Worm (Caenorhabditis elegans): ENCODE results near the gene R09D1.12.

Gene R09D1.12

ce11 chrII:9436009-9436408 is 16.1 kb downstream of the R09D1.12 start, which contains the start of gene kin-16 (continued):
- TF ChIP-seq unc-86 (tag; optimal IDR thresholded peaks at IDR 0.05), result no peak
- TF ChIP-seq elt-3 (tag; optimal IDR thresholded peaks at IDR 0.05), result peak in 1 of 6 experiments; percentile 46
- no peak for TF ChIP-seq C04F5.9 (tag; optimal IDR thresholded peaks at IDR 0.05)
- no peak for TF ChIP-seq mep-1 (tag; optimal IDR thresholded peaks at IDR 0.05)
- TF ChIP-seq nhr-85 (tag), result peak; percentile 52
- TF ChIP-seq lsy-2 (tag; optimal IDR thresholded peaks at IDR 0.05), result no peak
- TF ChIP-seq ceh-82 (tag; optimal IDR thresholded peaks at IDR 0.05), result no peak
- TF ChIP-seq nhr-28 (tag; optimal IDR thresholded peaks at IDR 0.05), result no peak
- no peak for TF ChIP-seq nhr-76 (tag; optimal IDR thresholded peaks at IDR 0.05)
- TF ChIP-seq lir-3 (tag; optimal IDR thresholded peaks at IDR 0.05; ENCODE audit: poor library complexity), result no peak
- TF ChIP-seq jun-1 (tag; optimal IDR thresholded peaks at IDR 0.05), result no peak
- TF ChIP-seq unc-98 (GFP tag; IDR thresholded peaks at IDR 0.05), result no peak
- no peak for TF ChIP-seq egl-13 (tag; optimal IDR thresholded peaks at IDR 0.05)
- TF ChIP-seq tbx-2 (tag; optimal IDR thresholded peaks at IDR 0.05), result no peak
- peak; percentile 23 for TF ChIP-seq nhr-20 (tag; optimal IDR thresholded peaks at IDR 0.05)

DNA sequence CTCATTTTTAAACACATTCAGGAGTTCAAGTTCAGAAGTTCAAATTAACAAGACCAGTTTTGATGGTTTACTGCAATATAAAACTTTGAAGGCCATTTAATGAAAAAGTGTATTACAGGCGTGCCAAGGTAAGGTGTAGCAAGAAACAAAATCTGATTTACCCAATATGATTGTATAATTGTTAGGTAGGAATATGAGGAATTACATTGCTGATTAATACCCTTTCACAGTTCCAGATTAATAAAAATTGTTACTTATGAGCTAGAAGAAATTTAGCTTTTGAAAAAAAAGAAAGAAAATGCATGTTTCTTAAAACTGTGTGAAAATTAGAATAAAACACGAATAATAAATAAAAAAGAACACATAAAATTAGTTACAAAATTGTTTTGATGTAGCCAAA is 18.5 kb downstream of the R09D1.12 start, which contains the start of gene kin-15:
Gene kin-15, minus strand, starts transcription at position 101 of the 400 bp plus-strand sequence.
- TF ChIP-seq efl-1 (optimal IDR thresholded peaks at IDR 0.05), result no peak
- TF ChIP-seq efl-1 (GFP tag; optimal IDR thresholded peaks at IDR 0.05 in 1 of 2), result peak in 1 of 2 experiments; percentile 59
- no peak for TF ChIP-seq vab-15 (tag; optimal IDR thresholded peaks at IDR 0.05)

ce11 chrII:9431119-9431518 is 21.0 kb downstream of the R09D1.12 start:
- TF ChIP-seq fkh-10 (GFP tag; optimal IDR thresholded peaks at IDR 0.05) (peak; percentile 33), unc-62 (GFP tag; optimal IDR thresholded peaks at IDR 0.05) (no peak), xbp-1 (tag; optimal IDR thresholded peaks at IDR 0.05) (no peak), lin-14 (GFP tag; optimal IDR thresholded peaks at IDR 0.05) (peak; percentile 58)

ce11 chrII:9427644-9428043 is 24.4 kb downstream of the R09D1.12 start, which contains the start of gene M176.5:
Gene M176.5, minus strand, starts transcription at chrII:9427744.
- no peak for TF ChIP-seq egl-13 (tag; optimal IDR thresholded peaks at IDR 0.05)
- TF ChIP-seq mef-2 (tag; optimal IDR thresholded peaks at IDR 0.05), result no peak
- no peak for TF ChIP-seq vab-15 (tag; optimal IDR thresholded peaks at IDR 0.05)
- TF ChIP-seq lin-14 (GFP tag; optimal IDR thresholded peaks at IDR 0.05), result peak; percentile 42
- TF ChIP-seq fkh-10 (GFP tag; optimal IDR thresholded peaks at IDR 0.05), result no peak

ce11 chrII:9426076-9426475 is 26.0 kb downstream of the R09D1.12 start, which contains the start of gene M176.10:
Gene M176.10, minus strand, starts transcription at chrII:9426176.
- TF ChIP-seq C16A3.4 (tag; optimal IDR thresholded peaks at IDR 0.05), result no peak
- TF ChIP-seq unc-86 (tag; optimal IDR thresholded peaks at IDR 0.05), result no peak
- TF ChIP-seq grh-1 (GFP tag; IDR thresholded peaks at IDR 0.05), result no peak
- TF ChIP-seq ztf-11 (tag; optimal IDR thresholded peaks at IDR 0.05), result no peak
- TF ChIP-seq dsc-1 (tag; optimal IDR thresholded peaks at IDR 0.05), result no peak
- no peak for TF ChIP-seq nhr-20 (tag; optimal IDR thresholded peaks at IDR 0.05)
- TF ChIP-seq efl-1 (optimal IDR thresholded peaks at IDR 0.05), result no peak
- TF ChIP-seq efl-1 (GFP tag; optimal IDR thresholded peaks at IDR 0.05 in 1 of 2), result no peak
- no peak for TF ChIP-seq pqm-1 (tag; optimal IDR thresholded peaks at IDR 0.05)
- TF ChIP-seq nhr-28 (tag; optimal IDR thresholded peaks at IDR 0.05), result no peak
- TF ChIP-seq nhr-11 (tag; optimal IDR thresholded peaks at IDR 0.05), result no peak
- TF ChIP-seq lin-35 (GFP tag; optimal IDR thresholded peaks at IDR 0.05), result no peak
- no peak for TF ChIP-seq pax-3 (tag; optimal IDR thresholded peaks at IDR 0.05)
- no peak for TF ChIP-seq lir-3 (tag; optimal IDR thresholded peaks at IDR 0.05; ENCODE audit: poor library complexity)
- TF ChIP-seq elt-3 (tag; optimal IDR thresholded peaks at IDR 0.05), result no peak
- TF ChIP-seq fkh-4 (tag; optimal IDR thresholded peaks at IDR 0.05; ENCODE audit: borderline replicate concordance), result no peak
- no peak for TF ChIP-seq xbp-1 (tag; optimal IDR thresholded peaks at IDR 0.05)
- TF ChIP-seq hpl-2 (GFP tag; optimal IDR thresholded peaks at IDR 0.05), result no peak
- no peak for TF ChIP-seq egl-13 (tag; optimal IDR thresholded peaks at IDR 0.05)
- no peak for TF ChIP-seq isw-1 (GFP tag; IDR thresholded peaks at IDR 0.05)
- no peak for TF ChIP-seq nhr-47 (tag; optimal IDR thresholded peaks at IDR 0.05)

All from whole organism, L1 larva.